Worm (Caenorhabditis elegans) whole organism, young adult: ENCODE results near the gene Y82E9BR.9.

Source experiments
- ZK185.1 ChIP-seq: sonication (generic microtip); optimal IDR thresholded peaks from 2 replicates; lab custom pipeline; 2016; ENCODE audit warnings: mild to moderate bottlenecking, missing genetic modification characterization, missing compliant biosample characterization; ENCODE audit not compliant: poor library complexity, severe bottlenecking
- bed-2 ChIP-seq: fragments of 200-800 bp; sonication (Bioruptor generic); IDR thresholded peaks from 2 replicates; pipeline ENCODE4 v1.3.6; 2022; ENCODE audit warnings: missing genetic modification reagents, missing genetic modification characterization, missing compliant biosample characterization
- lag-1 ChIP-seq: fragments of 200-800 bp; sonication (Bioruptor generic); IDR thresholded peaks from 2 replicates; pipeline ENCODE4 v1.3.6; 2022; ENCODE audit warnings: missing genetic modification reagents, missing genetic modification characterization, missing compliant biosample characterization
- nfya-2 ChIP-seq: fragments of 200-800 bp; sonication (Bioruptor generic); IDR thresholded peaks from 2 replicates; pipeline ENCODE4 v1.3.6; 2022; ENCODE audit warnings: missing genetic modification reagents, missing genetic modification characterization, missing compliant biosample characterization
- unc-62 ChIP-seq: fragments of 150-350 bp; optimal IDR thresholded peaks from 2 replicates; lab custom pipeline; 2014; ENCODE audit warnings: missing biosample characterization, missing genetic modification reagents, missing genetic modification characterization

DNA sequence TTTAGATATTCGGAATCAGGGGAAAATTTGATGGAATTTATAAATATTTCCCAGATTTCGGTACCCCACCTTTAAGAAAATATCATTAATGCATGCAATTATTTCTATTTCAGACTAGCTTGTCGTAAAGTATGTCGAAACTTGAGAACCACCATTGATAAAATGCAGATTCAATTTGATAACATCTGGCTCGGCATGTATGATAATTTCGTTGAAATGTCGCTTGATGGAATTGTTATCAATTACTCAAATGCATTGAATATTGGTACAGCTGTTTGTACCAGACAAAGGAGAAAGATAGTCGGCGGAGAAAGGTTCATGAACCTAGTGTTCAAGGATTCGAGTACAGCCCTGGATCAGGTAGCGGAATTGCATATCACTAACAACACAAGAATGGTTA is 27.7 kb downstream of the Y82E9BR.9 start, which contains the start of gene Y82E9BL.19:
- TF ChIP-seq ZK185.1 (no peak), unc-62 (GFP tag; lab: Kevin White, UChicago) (no peak), nfya-2 (GFP tag; lab: Robert Waterston, UW) (no peak), bed-2 (no peak), lag-1 (GFP tag; lab: Robert Waterston, UW) (no peak)
